Worm (Caenorhabditis elegans): ENCODE data around the gene glt-3.

Gene glt-3

DNA sequence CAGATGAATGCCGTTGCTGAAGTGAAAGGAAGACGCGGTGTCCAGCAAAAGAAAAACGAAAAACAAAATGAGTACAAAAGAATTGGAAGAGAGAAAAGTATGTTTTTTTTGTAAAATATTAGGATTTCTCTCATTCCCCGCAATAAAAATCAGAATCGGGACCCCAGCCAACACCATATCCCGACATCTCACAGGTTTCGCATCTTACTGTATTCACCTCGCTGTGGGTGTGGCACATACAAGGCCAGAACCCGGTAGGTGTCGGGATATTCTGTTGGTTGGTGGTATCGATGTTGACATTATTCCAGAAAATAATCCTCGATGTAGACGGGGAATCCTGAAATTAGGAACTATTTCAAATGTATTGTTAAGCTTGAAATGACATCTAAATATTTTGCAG, 13.3 kb upstream of the glt-3 start:
- TF ChIP-seq ceh-82 (tag; optimal IDR thresholded peaks at IDR 0.05) (no peak), lsy-2 (tag; optimal IDR thresholded peaks at IDR 0.05) (no peak), lin-39 (tag; optimal IDR thresholded peaks at IDR 0.05) (no peak), nhr-77 (tag; optimal IDR thresholded peaks at IDR 0.05) (no peak), zag-1 (tag; optimal IDR thresholded peaks at IDR 0.05) (no peak), unc-55 (GFP tag; optimal IDR thresholded peaks at IDR 0.05) (no peak), mab-5 (tag; optimal IDR thresholded peaks at IDR 0.05) (no peak), aly-2 (tag; optimal IDR thresholded peaks at IDR 0.05) (no peak), ztf-11 (tag; optimal IDR thresholded peaks at IDR 0.05) (no peak), elt-1 (tag; optimal IDR thresholded peaks at IDR 0.05) (no peak), lin-11 (tag; optimal IDR thresholded peaks at IDR 0.05) (no peak), gmeb-1 (tag; optimal IDR thresholded peaks at IDR 0.05) (no peak), skn-1 (tag; optimal IDR thresholded peaks at IDR 0.05) (no peak), elt-3 (tag; optimal IDR thresholded peaks at IDR 0.05) (no peak), R02D3.7 (tag; optimal IDR thresholded peaks at IDR 0.05) (no peak), nhr-23 (tag; optimal IDR thresholded peaks at IDR 0.05) (no peak), sma-3 (GFP tag; optimal IDR thresholded peaks at IDR 0.05) (no peak), alr-1 (tag; optimal IDR thresholded peaks at IDR 0.05) (no peak), ZK546.5 (tag; optimal IDR thresholded peaks at IDR 0.05) (no peak), ztf-1 (GFP tag; conservative IDR thresholded peaks at IDR 0.05) (no peak)

DNA sequence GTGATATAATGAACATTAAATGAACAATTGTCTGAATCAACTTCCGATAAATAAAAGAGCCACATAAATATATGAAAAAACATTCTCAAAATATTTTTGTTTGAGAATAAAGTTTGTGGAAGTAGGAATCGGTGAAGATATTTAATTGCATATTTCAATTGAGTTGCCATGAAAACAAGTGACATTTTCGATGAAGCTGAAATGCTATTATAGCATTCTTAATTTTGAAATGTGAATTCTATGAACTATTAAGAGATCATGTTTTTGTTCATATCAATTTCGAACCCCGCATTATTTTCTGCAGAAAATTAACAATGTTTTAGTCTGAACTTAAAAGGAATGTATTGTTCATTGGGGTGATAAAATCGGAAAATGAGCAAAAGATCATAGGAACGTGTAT, 7.9 kb upstream of the glt-3 start, which contains the start of gene irld-21:
Gene irld-21 (minus strand): TSS at position 101 of the 400 bp plus-strand sequence.
- no peak for TF ChIP-seq snpc-4 (tag; optimal IDR thresholded peaks at IDR 0.05)
- TF ChIP-seq zag-1 (tag; optimal IDR thresholded peaks at IDR 0.05), result no peak
- no peak for TF ChIP-seq lin-39 (tag; optimal IDR thresholded peaks at IDR 0.05)
- no peak for TF ChIP-seq ZK546.5 (tag; optimal IDR thresholded peaks at IDR 0.05)
- no peak for TF ChIP-seq nhr-6 (tag; optimal IDR thresholded peaks at IDR 0.05)
- TF ChIP-seq ceh-82 (tag; optimal IDR thresholded peaks at IDR 0.05), result no peak
- no peak for TF ChIP-seq sem-4 (tag; optimal IDR thresholded peaks at IDR 0.05)
- no peak for TF ChIP-seq crh-2 (tag; optimal IDR thresholded peaks at IDR 0.05)
- TF ChIP-seq dmd-4 (tag; optimal IDR thresholded peaks at IDR 0.05), result no peak
- no peak for TF ChIP-seq R02D3.7 (tag; optimal IDR thresholded peaks at IDR 0.05)
- no peak for TF ChIP-seq nhr-129 (tag; optimal IDR thresholded peaks at IDR 0.05)
- TF ChIP-seq nhr-21 (tag; optimal IDR thresholded peaks at IDR 0.05), result no peak
- no peak for TF ChIP-seq unc-62 (GFP tag; optimal IDR thresholded peaks at IDR 0.05)
- TF ChIP-seq elt-3 (tag; optimal IDR thresholded peaks at IDR 0.05), result no peak
- no peak for TF ChIP-seq mbf-1 (tag; optimal IDR thresholded peaks at IDR 0.05)
- TF ChIP-seq aly-2 (tag; optimal IDR thresholded peaks at IDR 0.05), result no peak
- no peak for TF ChIP-seq skn-1 (tag; optimal IDR thresholded peaks at IDR 0.05)

DNA sequence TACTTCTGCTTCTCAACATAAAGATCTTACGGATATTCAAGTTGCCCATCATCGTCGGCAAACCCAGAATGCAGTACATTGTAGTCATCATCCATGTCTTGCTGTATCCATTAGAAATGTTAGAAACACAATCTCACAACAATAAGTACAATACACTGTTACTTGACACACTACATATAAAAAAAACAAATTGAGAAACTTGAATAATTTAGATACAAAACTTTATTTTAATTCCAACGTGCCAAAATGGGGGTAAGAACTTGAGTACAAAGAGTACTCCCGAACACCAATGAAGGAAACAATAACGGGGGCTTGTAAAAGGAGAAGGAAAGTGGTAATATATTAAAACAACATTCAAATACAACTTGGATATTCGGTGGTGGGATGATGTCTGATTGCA, 3.5 kb upstream of the glt-3 start, which contains the start of gene ctf-18:
Gene ctf-18 (minus strand): TSS at position 101 of the 400 bp plus-strand sequence.
- TF ChIP-seq alr-1 (tag; optimal IDR thresholded peaks at IDR 0.05) (no peak), ztf-4 (tag; optimal IDR thresholded peaks at IDR 0.05) (no peak), dmd-4 (tag; optimal IDR thresholded peaks at IDR 0.05) (no peak), lin-13 (GFP tag; optimal IDR thresholded peaks at IDR 0.05) (no peak), R02D3.7 (tag; optimal IDR thresholded peaks at IDR 0.05) (no peak), nhr-23 (tag; optimal IDR thresholded peaks at IDR 0.05) (no peak), zag-1 (tag; optimal IDR thresholded peaks at IDR 0.05) (no peak), lsy-2 (tag; optimal IDR thresholded peaks at IDR 0.05) (no peak), C34F6.9 (tag; optimal IDR thresholded peaks at IDR 0.05) (no peak), mab-5 (tag; optimal IDR thresholded peaks at IDR 0.05) (no peak)

DNA sequence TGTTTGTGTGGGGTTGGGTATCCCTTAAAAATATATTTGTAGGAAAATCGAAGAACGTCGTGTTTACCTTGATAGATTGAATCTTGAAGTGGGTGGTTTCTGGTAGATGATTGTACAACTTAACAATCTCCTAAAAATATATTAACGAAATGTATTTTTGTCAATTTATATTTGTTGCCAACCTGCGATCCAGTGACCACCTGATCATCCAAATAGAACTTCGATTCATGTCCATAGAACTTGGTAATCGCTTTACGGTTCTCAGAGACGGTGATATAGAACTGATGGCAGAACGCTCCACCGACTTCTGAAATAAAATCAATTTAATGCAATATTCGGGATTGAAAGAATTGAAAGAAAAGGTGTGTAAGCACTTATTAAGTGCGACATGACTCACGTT, 1.6 kb upstream of the glt-3 start:
- TF ChIP-seq mbf-1 (tag; optimal IDR thresholded peaks at IDR 0.05), result no peak
- no peak for TF ChIP-seq unc-39 (tag; optimal IDR thresholded peaks at IDR 0.05)
- TF ChIP-seq nhr-21 (tag; optimal IDR thresholded peaks at IDR 0.05), result no peak
- no peak for TF ChIP-seq gmeb-1 (tag; optimal IDR thresholded peaks at IDR 0.05)
- TF ChIP-seq C34F6.9 (tag; optimal IDR thresholded peaks at IDR 0.05), result no peak
- TF ChIP-seq elt-3 (tag; optimal IDR thresholded peaks at IDR 0.05), result no peak
- TF ChIP-seq R02D3.7 (tag; optimal IDR thresholded peaks at IDR 0.05), result no peak
- no peak for TF ChIP-seq sma-9 (GFP tag; optimal IDR thresholded peaks at IDR 0.05)
- TF ChIP-seq sma-9 (tag; optimal IDR thresholded peaks at IDR 0.05), result no peak
- no peak for TF ChIP-seq elt-1 (tag; optimal IDR thresholded peaks at IDR 0.05)
- no peak for TF ChIP-seq lin-11 (tag; optimal IDR thresholded peaks at IDR 0.05)
- TF ChIP-seq nhr-237 (tag; optimal IDR thresholded peaks at IDR 0.05), result no peak
- TF ChIP-seq nhr-129 (tag; optimal IDR thresholded peaks at IDR 0.05), result no peak
- no peak for TF ChIP-seq zag-1 (tag; optimal IDR thresholded peaks at IDR 0.05)
- TF ChIP-seq nhr-12 (tag; optimal IDR thresholded peaks at IDR 0.05), result no peak
- no peak for TF ChIP-seq sma-3 (GFP tag; optimal IDR thresholded peaks at IDR 0.05)
